Worm (Caenorhabditis elegans) whole organism, L2 larva: ENCODE measurements around the gene farl-11.

Experiments used
- R02D3.7 ChIP-seq: fragments of 150-350 bp; optimal IDR thresholded peaks from 2 replicates; lab custom pipeline; 2014; ENCODE audit warnings: missing biosample characterization, missing genetic modification characterization
- blmp-1 ChIP-seq: sonication (generic microtip); optimal IDR thresholded peaks from 2 replicates; lab custom pipeline; 2017; ENCODE audit warnings: missing genetic modification characterization, mild to moderate bottlenecking, missing compliant biosample characterization, antibody characterized with exemption, moderate library complexity; ENCODE audit not compliant: insufficient read depth
- ceh-82 ChIP-seq: fragments of 150-350 bp; optimal IDR thresholded peaks from 2 replicates; lab custom pipeline; 2014; ENCODE audit warnings: missing biosample characterization, missing genetic modification characterization
- egl-27 ChIP-seq: sonication (generic microtip); optimal IDR thresholded peaks from 3 replicates; lab custom pipeline; 2017; ENCODE audit warnings: missing biosample characterization, missing genetic modification reagents, missing genetic modification characterization
- fos-1 ChIP-seq: fragments of 150-350 bp; optimal IDR thresholded peaks from 2 replicates; lab custom pipeline; 2014; ENCODE audit warnings: missing biosample characterization, missing genetic modification characterization
- lin-11 ChIP-seq: fragments of 150-350 bp; sonication (generic microtip); optimal IDR thresholded peaks from 2 replicates; lab custom pipeline; 2014; ENCODE audit warnings: missing biosample characterization, missing genetic modification characterization, inconsistent platforms, mixed read lengths
- lin-39 ChIP-seq: fragments of 150-350 bp; optimal IDR thresholded peaks from 2 replicates; lab custom pipeline; 2014; ENCODE audit warnings: missing biosample characterization, missing genetic modification reagents, missing genetic modification characterization
- nhr-10 ChIP-seq: sonication (generic microtip); optimal IDR thresholded peaks from 2 replicates; lab custom pipeline; 2017; ENCODE audit warnings: missing biosample characterization, missing genetic modification characterization
- nhr-11 ChIP-seq: fragments of 150-350 bp; optimal IDR thresholded peaks from 2 replicates; lab custom pipeline; 2014; ENCODE audit warnings: missing biosample characterization, missing genetic modification characterization
- nhr-12 ChIP-seq: fragments of 150-350 bp; optimal IDR thresholded peaks from 2 replicates; lab custom pipeline; 2014; ENCODE audit warnings: missing biosample characterization, missing genetic modification characterization
- sem-4 ChIP-seq: fragments of 150-350 bp; optimal IDR thresholded peaks from 2 replicates; lab custom pipeline; 2014; ENCODE audit warnings: missing biosample characterization, missing genetic modification reagents, missing genetic modification characterization
- skn-1 ChIP-seq: sonication (generic microtip); optimal IDR thresholded peaks from 2 replicates; lab custom pipeline; 2017; ENCODE audit warnings: missing biosample characterization, missing genetic modification characterization
- ztf-1 ChIP-seq: fragments of 200-800 bp; sonication (Bioruptor generic); conservative IDR thresholded peaks from 2 replicates; pipeline ENCODE4 v1.3.6; 2022; ENCODE audit warnings: missing genetic modification characterization, missing compliant biosample characterization
- ztf-4 ChIP-seq: fragments of 150-350 bp; optimal IDR thresholded peaks from 2 replicates; lab custom pipeline; 2014; ENCODE audit warnings: missing biosample characterization, missing genetic modification characterization

DNA sequence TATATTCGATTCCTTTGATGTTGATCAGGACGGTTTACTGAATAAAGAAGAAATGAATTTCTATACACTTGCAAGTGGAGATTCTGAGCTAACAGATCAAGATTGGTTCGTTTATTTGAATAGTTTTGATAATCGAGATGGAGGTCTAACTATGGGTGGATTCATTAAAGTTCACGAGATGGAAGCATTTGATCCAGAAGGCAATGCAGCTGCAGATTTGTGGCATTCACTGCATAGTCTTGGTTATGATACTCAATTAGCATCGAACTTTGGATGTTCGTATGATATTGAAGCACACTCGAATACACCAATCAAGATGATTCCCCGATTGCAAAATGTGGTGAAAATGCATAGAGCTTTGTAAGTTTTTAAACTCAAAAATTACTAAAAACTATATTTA, 8.9 kb downstream of the farl-11 start:
- no peak for TF ChIP-seq ceh-82 (tag; lab: Kevin White, UChicago)
- TF ChIP-seq sem-4 (tag; lab: Kevin White, UChicago): no peak
- TF ChIP-seq ztf-4: no peak
- TF ChIP-seq fos-1 (tag; lab: Kevin White, UChicago): no peak
- TF ChIP-seq lin-39 (tag; lab: Kevin White, UChicago): no peak
- no peak for TF ChIP-seq egl-27 (tag; lab: Kevin White, UChicago)
- no peak for TF ChIP-seq skn-1 (tag; lab: Kevin White, UChicago)
- TF ChIP-seq R02D3.7 (tag; lab: Kevin White, UChicago): no peak
- no peak for TF ChIP-seq nhr-11
- no peak for TF ChIP-seq nhr-12 (tag; lab: Kevin White, UChicago)
- no peak for TF ChIP-seq nhr-10
- TF ChIP-seq ztf-1 (GFP tag; lab: Robert Waterston, UW): no peak
- no peak for TF ChIP-seq lin-11 (tag; lab: Kevin White, UChicago)
- TF ChIP-seq blmp-1: no peak
